Worm (Caenorhabditis elegans): ENCODE measurements around the gene slc-17.4.

The slc-17.4 gene

DNA sequence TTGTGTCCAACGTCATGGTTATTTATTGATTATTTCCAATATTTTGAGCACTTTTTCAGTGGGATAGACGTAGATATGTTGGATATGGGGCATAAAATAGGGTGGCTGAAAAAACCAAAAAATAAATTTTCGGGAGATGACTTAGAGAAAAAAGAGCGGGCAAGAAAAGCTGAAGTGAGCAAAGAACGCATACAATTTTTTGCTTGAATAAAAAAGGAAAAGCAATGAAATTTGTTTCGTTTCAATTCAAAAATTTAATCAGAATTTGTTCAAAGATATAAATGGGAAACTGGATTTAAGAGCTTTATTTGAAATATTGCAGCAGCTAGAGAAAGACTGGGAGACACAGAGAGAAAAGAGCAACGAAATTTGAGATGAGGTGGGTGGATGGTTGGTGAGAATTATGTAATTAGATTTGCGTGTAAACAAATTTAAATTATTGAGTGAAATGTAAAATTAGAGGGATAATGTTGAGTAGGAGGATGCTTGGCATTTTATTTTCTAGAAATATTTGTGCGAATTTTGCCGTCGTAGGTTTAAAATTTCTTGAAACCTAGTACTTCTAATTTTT, at the start of gene slc-17.4, which contains the start of gene T28F3.11:
Gene slc-17.4, minus strand, starts transcription at position 105 of the 571 bp plus-strand sequence.
Gene T28F3.11, minus strand, starts transcription at position 51 of the 571 bp plus-strand sequence.
- TF ChIP-seq unc-55 (GFP tag; optimal IDR thresholded peaks at IDR 0.05) (peak; percentile 4), ceh-16 (tag; optimal IDR thresholded peaks at IDR 0.05) (no peak)

DNA sequence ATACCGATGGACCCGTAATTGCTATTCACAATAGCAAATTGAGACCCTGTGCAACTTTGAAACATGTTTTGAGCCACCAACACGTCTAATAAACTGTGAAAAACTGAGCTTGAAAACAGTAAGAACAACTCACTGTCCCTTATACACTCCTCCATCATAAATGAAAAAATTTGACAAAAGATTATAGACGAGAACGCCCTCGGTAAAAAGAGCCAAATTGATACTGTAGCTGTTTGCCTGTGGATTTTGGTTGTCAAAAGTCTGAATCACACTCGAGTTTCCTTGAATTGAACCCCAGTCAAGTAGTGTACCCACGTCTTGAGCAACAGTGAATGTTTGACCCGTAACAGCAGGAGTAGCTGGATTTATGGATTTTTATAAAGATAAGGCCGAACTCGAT, 49.5 kb upstream of the slc-17.4 start:
- TF ChIP-seq blmp-1 (tag; optimal IDR thresholded peaks at IDR 0.05; ENCODE audit: insufficient read depth) = no peak

ce11 chrIV:17338920-17339510, 47.5 kb upstream of the slc-17.4 start, which contains the start of gene C49C3.10:
Gene C49C3.10, minus strand, starts transcription at chrIV:17338970.
- no peak for TF ChIP-seq lsy-2 (tag; optimal IDR thresholded peaks at IDR 0.05)
- no peak for TF ChIP-seq Y55F3AM.14 (GFP tag; optimal IDR thresholded peaks at IDR 0.05)
- TF ChIP-seq ztf-4 (tag; optimal IDR thresholded peaks at IDR 0.05) = no peak
- no peak for TF ChIP-seq nhr-237 (tag; optimal IDR thresholded peaks at IDR 0.05)
- no peak for TF ChIP-seq lin-11 (tag; optimal IDR thresholded peaks at IDR 0.05)
- no peak for TF ChIP-seq nhr-21 (tag; optimal IDR thresholded peaks at IDR 0.05)
- TF ChIP-seq fos-1 (tag; optimal IDR thresholded peaks at IDR 0.05) = peak; percentile 74
- no peak for TF ChIP-seq nhr-10 (tag; optimal IDR thresholded peaks at IDR 0.05)
- no peak for TF ChIP-seq ceh-82 (tag; optimal IDR thresholded peaks at IDR 0.05)
- TF ChIP-seq egl-27 (tag; optimal IDR thresholded peaks at IDR 0.05) = no peak
- TF ChIP-seq gmeb-1 (tag; optimal IDR thresholded peaks at IDR 0.05) = no peak
- TF ChIP-seq nhr-6 (tag; optimal IDR thresholded peaks at IDR 0.05) = no peak
- no peak for TF ChIP-seq mdl-1 (tag; optimal IDR thresholded peaks at IDR 0.05)
- no peak for TF ChIP-seq ztf-1 (GFP tag; conservative IDR thresholded peaks at IDR 0.05)
- no peak for TF ChIP-seq aly-2 (tag; optimal IDR thresholded peaks at IDR 0.05)
- no peak for TF ChIP-seq dmd-4 (tag; optimal IDR thresholded peaks at IDR 0.05)
- no peak for TF ChIP-seq unc-62 (GFP tag; optimal IDR thresholded peaks at IDR 0.05)
- TF ChIP-seq crh-2 (tag; optimal IDR thresholded peaks at IDR 0.05) = peak; percentile 56
- TF ChIP-seq ztf-11 (tag; optimal IDR thresholded peaks at IDR 0.05) = no peak
- peak; percentile 55 for TF ChIP-seq skn-1 (tag; optimal IDR thresholded peaks at IDR 0.05)
- TF ChIP-seq ama-1 (optimal IDR thresholded peaks at IDR 0.05) = no peak

- TF ChIP-seq mab-5 (tag; optimal IDR thresholded peaks at IDR 0.05) (no peak), nhr-129 (tag; optimal IDR thresholded peaks at IDR 0.05) (peak; percentile 8), nhr-6 (tag; optimal IDR thresholded peaks at IDR 0.05) (no peak), unc-55 (GFP tag; optimal IDR thresholded peaks at IDR 0.05) (peak; percentile 54), C34F6.9 (tag; optimal IDR thresholded peaks at IDR 0.05) (peak; percentile 61), unc-62 (GFP tag; optimal IDR thresholded peaks at IDR 0.05) (no peak)
Observed at ce11 chrIV:17335031-17335430, 43.5 kb upstream of the slc-17.4 start, which contains the start of gene C49C3.8. Gene C49C3.8, plus strand, starts transcription at chrIV:17335203.

ce11 chrIV:17333542-17334281, 42.2 kb upstream of the slc-17.4 start, which contains the start of gene C49C3.15:
Gene C49C3.15, plus strand, starts transcription at chrIV:17334231.
- TF ChIP-seq crh-2 (tag; optimal IDR thresholded peaks at IDR 0.05) (peak; percentile 62), unc-55 (GFP tag; optimal IDR thresholded peaks at IDR 0.05) (peak; percentile 61), ztf-1 (GFP tag; conservative IDR thresholded peaks at IDR 0.05) (no peak), skn-1 (tag; optimal IDR thresholded peaks at IDR 0.05) (no peak), C34F6.9 (tag; optimal IDR thresholded peaks at IDR 0.05) (peak; percentile 73), R02D3.7 (tag; optimal IDR thresholded peaks at IDR 0.05) (no peak), ztf-11 (tag; optimal IDR thresholded peaks at IDR 0.05) (no peak), nhr-129 (tag; optimal IDR thresholded peaks at IDR 0.05) (peak; percentile 41), lin-13 (GFP tag; optimal IDR thresholded peaks at IDR 0.05) (no peak), alr-1 (tag; optimal IDR thresholded peaks at IDR 0.05) (no peak), fos-1 (tag; optimal IDR thresholded peaks at IDR 0.05) (no peak), F13H6.1 (tag; optimal IDR thresholded peaks at IDR 0.05) (no peak), ceh-82 (tag; optimal IDR thresholded peaks at IDR 0.05) (no peak), sma-9 (GFP tag; optimal IDR thresholded peaks at IDR 0.05) (no peak), sma-9 (tag; optimal IDR thresholded peaks at IDR 0.05) (no peak), lin-39 (tag; optimal IDR thresholded peaks at IDR 0.05) (no peak), lsy-2 (tag; optimal IDR thresholded peaks at IDR 0.05) (peak in 1 of 2 experiments; percentile 65), gmeb-1 (tag; optimal IDR thresholded peaks at IDR 0.05) (no peak), nhr-77 (tag; optimal IDR thresholded peaks at IDR 0.05) (no peak), nhr-21 (tag; optimal IDR thresholded peaks at IDR 0.05) (no peak), mab-5 (tag; optimal IDR thresholded peaks at IDR 0.05) (no peak), nhr-25 (tag; optimal IDR thresholded peaks at IDR 0.05) (no peak), aly-2 (tag; optimal IDR thresholded peaks at IDR 0.05) (no peak), mdl-1 (tag; optimal IDR thresholded peaks at IDR 0.05) (no peak), nhr-10 (tag; optimal IDR thresholded peaks at IDR 0.05) (no peak), Y55F3AM.14 (GFP tag; optimal IDR thresholded peaks at IDR 0.05) (no peak), nhr-12 (tag; optimal IDR thresholded peaks at IDR 0.05) (no peak), nhr-237 (tag; optimal IDR thresholded peaks at IDR 0.05) (no peak), dmd-4 (tag; optimal IDR thresholded peaks at IDR 0.05) (no peak), sem-4 (tag; optimal IDR thresholded peaks at IDR 0.05) (no peak)
